Worm (Caenorhabditis elegans) whole organism, young adult: Measurements from ENCODE around the gene clp-7.

Experiments used
- B0261.1 ChIP-seq: sonication (generic microtip); optimal IDR thresholded peaks from 2 replicates; lab custom pipeline; 2016; ENCODE audit warnings: mild to moderate bottlenecking, missing genetic modification characterization, moderate library complexity, missing compliant biosample characterization
- B0336.3 ChIP-seq: fragments of 200-800 bp; sonication (Bioruptor generic); IDR thresholded peaks from 2 replicates; pipeline ENCODE4 v1.3.6; 2022; ENCODE audit warnings: missing genetic modification characterization, missing compliant biosample characterization
- C06A6.2 ChIP-seq: fragments of 200-800 bp; sonication (Bioruptor generic); conservative IDR thresholded peaks from 2 replicates; pipeline ENCODE4 v1.3.6; 2022; ENCODE audit warnings: missing genetic modification characterization, missing compliant biosample characterization
- F10E7.11 ChIP-seq: sonication (generic microtip); optimal IDR thresholded peaks from 2 replicates; lab custom pipeline; 2017; ENCODE audit warnings: mild to moderate bottlenecking, missing genetic modification characterization, moderate library complexity, missing compliant biosample characterization
- F37B4.10 ChIP-seq: fragments of 200-800 bp; sonication (Bioruptor generic); IDR thresholded peaks from 2 replicates; pipeline ENCODE4 v1.3.6; 2022; ENCODE audit warnings: missing genetic modification characterization, missing compliant biosample characterization
- F39B2.1 ChIP-seq: fragments of 200-800 bp; sonication (Bioruptor generic); IDR thresholded peaks from 2 replicates; pipeline ENCODE4 v1.3.6; 2022; ENCODE audit warnings: missing genetic modification reagents, missing genetic modification characterization, missing compliant biosample characterization
- F49E8.2 ChIP-seq: sonication (generic microtip); optimal IDR thresholded peaks from 3 replicates; lab custom pipeline; 2017; ENCODE audit warnings: missing genetic modification characterization, mild to moderate bottlenecking, missing compliant biosample characterization, antibody characterized with exemption, moderate library complexity; ENCODE audit not compliant: insufficient read depth
- F57C9.4 ChIP-seq: sonication (generic microtip); optimal IDR thresholded peaks from 2 replicates; lab custom pipeline; 2017; ENCODE audit warnings: mild to moderate bottlenecking, missing genetic modification characterization, missing compliant biosample characterization
- Y53G8AR.9 ChIP-seq: fragments of 200-800 bp; sonication (Bioruptor generic); conservative IDR thresholded peaks from 2 replicates; pipeline ENCODE4 v1.3.6; 2022; ENCODE audit warnings: missing genetic modification reagents, missing genetic modification characterization, missing compliant biosample characterization
- athp-1 ChIP-seq: sonication (generic microtip); optimal IDR thresholded peaks from 2 replicates; lab custom pipeline; 2017; ENCODE audit warnings: mild to moderate bottlenecking, missing genetic modification characterization, missing compliant biosample characterization
- ccch-3 ChIP-seq: fragments of 200-800 bp; sonication (Bioruptor generic); optimal IDR thresholded peaks from 2 replicates; lab custom pipeline; 2018; ENCODE audit warnings: mild to moderate bottlenecking, missing genetic modification characterization, missing compliant biosample characterization
- cebp-1 ChIP-seq, 2 experiments: fragments of 200-800 bp in 1 of 2; sonication (Bioruptor generic) in 1 of 2; sonication (generic microtip) in 1 of 2; IDR thresholded peaks in 1 of 2; optimal IDR thresholded peaks in 1 of 2; 2 replicates each; pipeline versions ENCODE4 v1.3.6 to Lab custom; 2017 to 2022; ENCODE audit warnings: missing compliant biosample characterization in 2 of 2, missing genetic modification characterization in 2 of 2, mild to moderate bottlenecking in 1 of 2, missing genetic modification reagents in 1 of 2, moderate library complexity in 1 of 2
- cebp-2 ChIP-seq: fragments of 200-800 bp; sonication (Bioruptor generic); IDR thresholded peaks from 2 replicates; pipeline ENCODE4 v1.3.6; 2022; ENCODE audit warnings: missing genetic modification characterization, missing compliant biosample characterization
- ceh-27 ChIP-seq: fragments of 200-800 bp; sonication (Bioruptor generic); optimal IDR thresholded peaks from 2 replicates; lab custom pipeline; 2018; ENCODE audit warnings: mild to moderate bottlenecking, missing genetic modification characterization, moderate library complexity, missing compliant biosample characterization
- ekl-4 ChIP-seq: fragments of 200-800 bp; sonication (Bioruptor generic); IDR thresholded peaks from 2 replicates; pipeline ENCODE4 v1.3.6; 2022; ENCODE audit warnings: missing genetic modification reagents, missing genetic modification characterization, missing compliant biosample characterization
- hmg-1.2 ChIP-seq: fragments of 200-800 bp; sonication (Bioruptor generic); IDR thresholded peaks from 2 replicates; pipeline ENCODE4 v1.3.6; 2022; ENCODE audit warnings: missing genetic modification reagents, missing genetic modification characterization, missing compliant biosample characterization
- lag-1 ChIP-seq: fragments of 200-800 bp; sonication (Bioruptor generic); IDR thresholded peaks from 2 replicates; pipeline ENCODE4 v1.3.6; 2022; ENCODE audit warnings: missing genetic modification reagents, missing genetic modification characterization, missing compliant biosample characterization
- let-607 ChIP-seq, 2 experiments: fragments of 200-800 bp in 1 of 2; sonication (Bioruptor generic) in 1 of 2; sonication (generic microtip) in 1 of 2; optimal IDR thresholded peaks; 2 replicates each; lab custom pipeline; 2016 to 2018; ENCODE audit warnings: mild to moderate bottlenecking in 2 of 2, missing compliant biosample characterization in 2 of 2, missing genetic modification characterization in 2 of 2, moderate library complexity in 2 of 2, missing genotype in 1 of 2
- lin-26 ChIP-seq: fragments of 200-800 bp; sonication (Bioruptor generic); IDR thresholded peaks from 2 replicates; pipeline ENCODE4 v1.3.6; 2022; ENCODE audit warnings: missing genetic modification reagents, missing genetic modification characterization, missing compliant biosample characterization
- lir-1 ChIP-seq: fragments of 200-800 bp; sonication (Bioruptor generic); conservative IDR thresholded peaks from 2 replicates; pipeline ENCODE4 v1.3.6; 2022; ENCODE audit warnings: missing genetic modification reagents, missing genetic modification characterization, missing compliant biosample characterization
- madf-8 ChIP-seq: fragments of 200-800 bp; sonication (Bioruptor generic); conservative IDR thresholded peaks from 2 replicates; pipeline ENCODE4 v1.3.6; 2022; ENCODE audit warnings: missing genetic modification reagents, missing genetic modification characterization, missing compliant biosample characterization
- mxl-1 ChIP-seq: sonication (generic microtip); optimal IDR thresholded peaks from 2 replicates; lab custom pipeline; 2016; ENCODE audit warnings: missing genetic modification characterization, missing compliant biosample characterization
- nfya-2 ChIP-seq: fragments of 200-800 bp; sonication (Bioruptor generic); IDR thresholded peaks from 2 replicates; pipeline ENCODE4 v1.3.6; 2022; ENCODE audit warnings: missing genetic modification reagents, missing genetic modification characterization, missing compliant biosample characterization
- nfyb-1 ChIP-seq: fragments of 200-800 bp; sonication (Bioruptor generic); IDR thresholded peaks from 2 replicates; pipeline ENCODE4 v1.3.6; 2022; ENCODE audit warnings: missing genetic modification reagents, missing genetic modification characterization, missing compliant biosample characterization
- nhr-80 ChIP-seq: sonication (generic microtip); optimal IDR thresholded peaks from 2 replicates; lab custom pipeline; 2016; ENCODE audit warnings: missing genetic modification characterization, missing compliant biosample characterization
- nhr-90 ChIP-seq: sonication (generic microtip); optimal IDR thresholded peaks from 2 replicates; lab custom pipeline; 2016; ENCODE audit warnings: missing genotype, mild to moderate bottlenecking, missing genetic modification characterization, missing compliant biosample characterization
- rpc-1 ChIP-seq, 2 experiments: fragments of 150-350 bp in 1 of 2; sonication (generic microtip) in 1 of 2; optimal IDR thresholded peaks; 2 replicates each; lab custom pipeline; 2014 to 2018; ENCODE audit warnings: missing biosample characterization in 1 of 2, missing genetic modification characterization in 1 of 2, missing genetic modification reagents in 1 of 2, missing genotype in 1 of 2
- sdz-38 ChIP-seq: sonication (generic microtip); optimal IDR thresholded peaks from 2 replicates; lab custom pipeline; 2016; ENCODE audit warnings: missing genotype, missing genetic modification characterization, missing compliant biosample characterization
- snpc-4 ChIP-seq, 5 experiments: fragments of 150-350 bp in 1 of 5; sonication (generic microtip) in 4 of 5; optimal IDR thresholded peaks; 2 replicates each; lab custom pipeline; 2014 to 2018; ENCODE audit warnings: missing genetic modification characterization in 5 of 5, missing biosample characterization in 3 of 5, antibody characterized with exemption in 2 of 5, mild to moderate bottlenecking in 2 of 5, missing compliant biosample characterization in 2 of 5, missing genotype in 2 of 5, moderate library complexity in 2 of 5, missing genetic modification reagents in 1 of 5
- sptf-2 ChIP-seq: fragments of 200-800 bp; sonication (Bioruptor generic); optimal IDR thresholded peaks from 2 replicates; lab custom pipeline; 2018; ENCODE audit warnings: mild to moderate bottlenecking, missing genetic modification characterization, missing compliant biosample characterization
- tbp1 ChIP-seq: fragments of 200-800 bp; sonication (Bioruptor generic); optimal IDR thresholded peaks from 2 replicates; lab custom pipeline; 2018; ENCODE audit warnings: mild to moderate bottlenecking, missing genetic modification characterization, missing compliant biosample characterization
- unc-130 ChIP-seq: sonication (generic microtip); optimal IDR thresholded peaks from 2 replicates; lab custom pipeline; 2016; ENCODE audit warnings: missing genetic modification reagents, missing genetic modification characterization, missing compliant biosample characterization
- ztf-25 ChIP-seq: fragments of 200-800 bp; sonication (Bioruptor generic); IDR thresholded peaks from 2 replicates; pipeline ENCODE4 v1.3.6; 2022; ENCODE audit warnings: missing genetic modification reagents, missing genetic modification characterization, missing compliant biosample characterization
- ztf-28 ChIP-seq: fragments of 200-800 bp; sonication (Bioruptor generic); IDR thresholded peaks from 2 replicates; pipeline ENCODE4 v1.3.6; 2022; ENCODE audit warnings: missing genetic modification reagents, missing genetic modification characterization, missing compliant biosample characterization

clp-7 gene

DNA sequence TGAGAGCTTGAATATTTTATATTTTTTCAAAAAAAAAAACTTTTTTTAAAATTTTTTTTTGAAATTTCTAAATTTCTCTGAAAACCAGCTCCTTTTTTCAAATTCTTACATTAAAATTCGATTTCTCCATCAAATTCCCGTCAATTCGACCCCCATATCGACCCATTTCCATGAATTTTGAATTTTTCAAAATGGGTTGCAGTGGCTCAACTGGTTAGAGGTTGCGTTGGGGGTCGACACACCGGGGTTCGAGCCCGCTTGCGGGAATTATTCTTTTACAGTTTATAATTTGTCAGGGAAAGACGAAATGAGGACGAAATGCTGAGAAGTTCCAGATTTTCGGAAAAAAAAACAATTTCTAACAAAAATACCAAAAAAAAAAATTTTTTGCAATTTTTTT, 51.7 kb downstream of the clp-7 start:
- TF ChIP-seq B0261.1 (tag; lab: Kevin White, UChicago) (peak; percentile 42), ceh-27 (GFP tag; lab: Kevin White, UChicago) (no peak), tbp1 (GFP tag; lab: Kevin White, UChicago) (peak; percentile 80), rpc-1 (optimal IDR thresholded peaks at IDR 0.05; lab: Kevin White, UChicago) (peak; percentile 27), rpc-1 (tag; optimal IDR thresholded peaks at IDR 0.05; lab: Kevin White, UChicago) (peak; percentile 68)

DNA sequence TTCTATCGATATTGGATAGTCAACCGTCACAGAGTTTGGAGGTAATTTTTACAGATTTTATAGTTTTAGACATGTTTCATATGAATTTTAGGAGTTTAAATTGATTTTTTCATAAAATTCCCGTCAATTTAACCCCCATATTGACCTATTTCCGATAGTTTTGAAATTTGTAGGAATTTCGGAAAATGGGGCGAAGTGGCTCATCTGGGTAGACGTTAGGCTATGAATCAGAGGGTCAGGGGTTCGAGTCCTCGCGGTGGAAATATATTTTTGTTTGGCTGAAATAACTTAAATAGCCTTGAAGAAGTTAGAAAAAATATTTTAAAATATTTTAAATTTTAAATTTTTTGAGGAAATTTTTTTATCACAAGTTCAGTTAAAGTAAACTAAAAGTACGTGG, 54.3 kb downstream of the clp-7 start:
- TF ChIP-seq tbp1 (GFP tag; lab: Kevin White, UChicago): peak; percentile 50
- TF ChIP-seq ekl-4 (GFP tag; lab: Robert Waterston, UW): no peak
- TF ChIP-seq mxl-1 (tag; lab: Kevin White, UChicago): no peak
- TF ChIP-seq rpc-1 (optimal IDR thresholded peaks at IDR 0.05; lab: Kevin White, UChicago): no peak
- peak; percentile 51 for TF ChIP-seq rpc-1 (tag; optimal IDR thresholded peaks at IDR 0.05; lab: Kevin White, UChicago)

DNA sequence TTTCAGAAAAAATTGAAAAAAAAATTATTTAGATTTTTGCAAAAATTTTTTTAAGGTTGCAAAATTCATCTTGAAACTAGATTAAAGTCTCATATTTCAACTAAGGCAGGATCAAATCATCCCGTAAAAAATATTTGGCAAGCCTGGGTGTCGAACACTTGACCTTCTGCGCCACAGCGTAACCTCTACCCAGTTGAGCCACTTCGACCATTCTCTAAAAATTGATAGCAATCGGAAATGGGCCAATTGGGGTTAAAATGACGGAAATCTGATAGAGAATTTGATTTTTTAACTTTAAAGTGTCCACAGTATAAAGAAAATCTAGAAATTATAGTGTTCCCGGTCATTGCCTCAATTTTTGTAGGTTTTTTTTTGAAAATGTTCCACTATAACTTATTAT, 55.7 kb downstream of the clp-7 start:
- TF ChIP-seq F10E7.11 (tag; lab: Kevin White, UChicago) (no peak), nfya-2 (GFP tag; lab: Robert Waterston, UW) (no peak), nhr-90 (tag; lab: Kevin White, UChicago) (no peak), lir-1 (GFP tag; lab: Robert Waterston, UW) (no peak), lin-26 (GFP tag; lab: Robert Waterston, UW) (peak; percentile 38; the same call in 1 of the 2 replicates), tbp1 (GFP tag; lab: Kevin White, UChicago) (peak; percentile 80), B0261.1 (tag; lab: Kevin White, UChicago) (peak; percentile 47), ccch-3 (GFP tag; lab: Kevin White, UChicago) (no peak), lag-1 (GFP tag; lab: Robert Waterston, UW) (no peak), rpc-1 (optimal IDR thresholded peaks at IDR 0.05; lab: Kevin White, UChicago) (peak; percentile 40), rpc-1 (tag; optimal IDR thresholded peaks at IDR 0.05; lab: Kevin White, UChicago) (peak; percentile 70)

DNA sequence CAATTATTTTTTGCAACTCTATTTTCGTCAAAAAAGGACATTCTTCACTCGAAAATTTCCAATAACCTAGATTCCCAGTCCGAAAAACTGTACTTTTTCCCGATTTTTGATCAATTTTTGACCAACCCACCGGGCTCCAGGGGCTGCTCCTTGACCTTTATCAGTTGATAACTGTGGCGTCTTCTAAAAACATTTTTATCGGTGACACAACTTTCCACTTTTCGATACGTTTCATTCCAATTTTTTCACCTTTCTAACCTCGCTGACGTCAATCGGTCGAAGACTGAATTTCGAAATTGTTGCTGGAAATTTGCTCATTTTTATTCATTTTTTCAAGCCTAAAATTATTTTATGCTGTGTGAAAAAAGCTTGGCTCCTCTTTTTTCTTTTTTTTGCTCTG, 56.2 kb downstream of the clp-7 start:
- TF ChIP-seq madf-8 (no peak), cebp-1 (GFP tag; IDR thresholded peaks at IDR 0.05; lab: Robert Waterston, UW) (no peak), cebp-1 (tag; optimal IDR thresholded peaks at IDR 0.05; lab: Kevin White, UChicago) (peak; percentile 38), nhr-80 (tag; lab: Kevin White, UChicago) (peak; percentile 58), ztf-28 (GFP tag; lab: Robert Waterston, UW) (0 out of 2 replicates have a peak, but pooled peaks have one; percentile 5), nhr-90 (tag; lab: Kevin White, UChicago) (no peak)

DNA sequence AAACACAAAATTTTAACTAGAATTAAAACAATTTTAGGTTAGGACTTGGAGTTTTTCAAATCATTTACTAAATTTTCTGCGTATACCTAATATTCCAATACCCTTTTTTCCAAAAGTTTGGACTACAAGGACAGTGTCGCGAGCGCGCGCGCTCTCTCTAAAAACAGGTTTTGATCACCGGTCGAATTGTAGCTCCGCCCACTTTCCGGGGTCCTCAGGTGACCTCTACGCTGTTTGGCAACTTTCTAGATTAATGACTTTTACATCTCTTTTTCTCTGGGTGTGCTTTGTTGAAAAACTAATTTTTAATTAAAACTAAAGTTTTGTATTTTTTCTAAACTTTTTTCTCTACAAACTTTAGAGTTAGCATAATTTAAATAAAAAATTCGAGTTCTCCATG, 56.7 kb downstream of the clp-7 start:
- TF ChIP-seq nfyb-1 (GFP tag; lab: Robert Waterston, UW) (no peak), let-607 (tag; optimal IDR thresholded peaks at IDR 0.05; lab: Kevin White, UChicago) (no peak), lir-1 (GFP tag; lab: Robert Waterston, UW) (no peak), hmg-1.2 (GFP tag; lab: Robert Waterston, UW) (no peak), F39B2.1 (GFP tag; lab: Robert Waterston, UW) (no peak), Y53G8AR.9 (GFP tag; lab: Robert Waterston, UW) (no peak), nhr-80 (tag; lab: Kevin White, UChicago) (no peak), B0336.3 (GFP tag; lab: Robert Waterston, UW) (no peak), unc-130 (no peak), cebp-2 (GFP tag; lab: Robert Waterston, UW) (no peak), athp-1 (tag; lab: Kevin White, UChicago) (no peak), snpc-4 (GFP tag; optimal IDR thresholded peaks at IDR 0.05; lab: Kevin White, UChicago) (no peak), snpc-4 (tag; optimal IDR thresholded peaks at IDR 0.05; lab: Kevin White, UChicago) (no peak), cebp-1 (GFP tag; IDR thresholded peaks at IDR 0.05; lab: Robert Waterston, UW) (no peak), cebp-1 (tag; optimal IDR thresholded peaks at IDR 0.05; lab: Kevin White, UChicago) (no peak), F57C9.4 (no peak), F37B4.10 (GFP tag; lab: Robert Waterston, UW) (no peak), C06A6.2 (GFP tag; lab: Robert Waterston, UW) (no peak), F49E8.2 (no peak), sdz-38 (tag; lab: Kevin White, UChicago) (no peak), ztf-25 (no peak), sptf-2 (GFP tag; lab: Kevin White, UChicago) (no peak)
- TF ChIP-seq, all 124 proteins: peak for 0
